Worm (Caenorhabditis elegans) whole organism, L1 larva: ENCODE measurements around the gene pkd-2.

Experiments
- C16A3.4 ChIP-seq: fragments of 150-350 bp; optimal IDR thresholded peaks from 2 replicates; lab custom pipeline; 2014; ENCODE audit warnings: missing biosample characterization, missing genetic modification characterization
- F16B12.6 ChIP-seq: fragments of 150-350 bp; optimal IDR thresholded peaks from 2 replicates; lab custom pipeline; 2014; ENCODE audit warnings: missing biosample characterization, missing genetic modification characterization
- alr-1 ChIP-seq: fragments of 200-800 bp; sonication (Bioruptor generic); optimal IDR thresholded peaks from 2 replicates; lab custom pipeline; 2018; ENCODE audit warnings: borderline replicate concordance, mild to moderate bottlenecking, missing genetic modification characterization, missing compliant biosample characterization
- ceh-8 ChIP-seq: fragments of 200-800 bp; sonication (Bioruptor generic); optimal IDR thresholded peaks from 2 replicates; lab custom pipeline; 2018; ENCODE audit warnings: mild to moderate bottlenecking, missing genetic modification characterization, moderate library complexity, missing compliant biosample characterization
- ceh-90 ChIP-seq: sonication (generic microtip); optimal IDR thresholded peaks from 2 replicates; lab custom pipeline; 2016; ENCODE audit warnings: missing genetic modification characterization, missing compliant biosample characterization
- ces-1 ChIP-seq: fragments of 150-350 bp; optimal IDR thresholded peaks from 2 replicates; lab custom pipeline; 2014; ENCODE audit warnings: missing biosample characterization, missing genetic modification reagents, missing genetic modification characterization
- dsc-1 ChIP-seq: sonication (generic microtip); optimal IDR thresholded peaks from 2 replicates; lab custom pipeline; 2016; ENCODE audit warnings: mild to moderate bottlenecking, missing genetic modification characterization, missing compliant biosample characterization
- efl-1 ChIP-seq, 4 experiments: fragments of 150-350 bp; optimal IDR thresholded peaks in 3 of 4; peaks in 1 of 4; 1 replicate in 1 of 4; 2 replicates in 3 of 4; lab custom pipeline; 2014; ENCODE audit warnings: missing biosample characterization in 2 of 4, missing genetic modification characterization in 2 of 4, missing genetic modification reagents in 2 of 4
- egl-13 ChIP-seq: sonication (generic microtip); optimal IDR thresholded peaks from 2 replicates; lab custom pipeline; 2016; ENCODE audit warnings: missing genotype, missing genetic modification reagents, missing genetic modification characterization, missing compliant biosample characterization
- egl-27 ChIP-seq, 2 experiments: fragments of 150-350 bp in 1 of 2; sonication (generic microtip); optimal IDR thresholded peaks; 3 replicates each; lab custom pipeline; 2017 to 2018; ENCODE audit warnings: missing biosample characterization in 2 of 2, missing genetic modification characterization in 2 of 2, missing genetic modification reagents in 2 of 2
- elt-2 ChIP-seq: sonication (generic microtip); optimal IDR thresholded peaks from 2 replicates; lab custom pipeline; 2016; ENCODE audit warnings: missing genetic modification characterization, mild to moderate bottlenecking, inconsistent platforms, missing compliant biosample characterization, missing genetic modification reagents
- hlh-4 ChIP-seq: sonication (generic microtip); optimal IDR thresholded peaks from 2 replicates; lab custom pipeline; 2016; ENCODE audit warnings: mild to moderate bottlenecking, missing genetic modification characterization, missing compliant biosample characterization
- isw-1 ChIP-seq: fragments of 200-800 bp; sonication (Bioruptor generic); IDR thresholded peaks from 2 replicates; pipeline ENCODE4 v1.3.6; 2022; ENCODE audit warnings: missing genetic modification characterization, missing compliant biosample characterization
- lin-13 ChIP-seq: fragments of 150-350 bp; optimal IDR thresholded peaks from 2 replicates; lab custom pipeline; 2014; ENCODE audit warnings: missing biosample characterization, missing genetic modification reagents, missing genetic modification characterization
- lin-39 ChIP-seq: fragments of 150-350 bp; optimal IDR thresholded peaks from 2 replicates; lab custom pipeline; 2014; ENCODE audit warnings: missing biosample characterization, missing genetic modification reagents, missing genetic modification characterization
- lsy-2 ChIP-seq, 2 experiments: fragments of 150-350 bp; optimal IDR thresholded peaks; 2 replicates each; lab custom pipeline; 2014; ENCODE audit warnings: missing biosample characterization in 2 of 2, missing genetic modification characterization in 2 of 2
- mab-9 ChIP-seq: fragments of 200-800 bp; sonication (Bioruptor generic); IDR thresholded peaks from 2 replicates; pipeline ENCODE4 v1.3.6; 2022; ENCODE audit warnings: missing genetic modification reagents, missing genetic modification characterization, missing compliant biosample characterization
- nhr-20 ChIP-seq: sonication (generic microtip); optimal IDR thresholded peaks from 2 replicates; lab custom pipeline; 2016; ENCODE audit warnings: mild to moderate bottlenecking, missing genetic modification characterization, missing compliant biosample characterization
- nhr-237 ChIP-seq: fragments of 150-350 bp; optimal IDR thresholded peaks from 2 replicates; lab custom pipeline; 2014; ENCODE audit warnings: missing biosample characterization, missing genetic modification characterization
- nhr-71 ChIP-seq: sonication (generic microtip); optimal IDR thresholded peaks from 2 replicates; lab custom pipeline; 2016; ENCODE audit warnings: mild to moderate bottlenecking, missing genetic modification characterization, moderate library complexity, missing compliant biosample characterization
- nhr-76 ChIP-seq: sonication (generic microtip); optimal IDR thresholded peaks from 2 replicates; lab custom pipeline; 2017; ENCODE audit warnings: missing biosample characterization, missing genetic modification characterization
- nhr-85 ChIP-seq: sonication (generic microtip); peaks from one replicate; lab custom pipeline; 2016; ENCODE audit warnings: missing genetic modification characterization, inconsistent platforms, missing compliant biosample characterization
- nhr-90 ChIP-seq: sonication (generic microtip); optimal IDR thresholded peaks from 2 replicates; lab custom pipeline; 2016; ENCODE audit warnings: mild to moderate bottlenecking, missing genetic modification characterization, missing compliant biosample characterization; ENCODE audit not compliant: poor library complexity
- pag-3 ChIP-seq: sonication (generic microtip); optimal IDR thresholded peaks from 2 replicates; lab custom pipeline; 2017; ENCODE audit warnings: missing genetic modification characterization, mild to moderate bottlenecking, missing compliant biosample characterization, antibody characterized with exemption, borderline replicate concordance; ENCODE audit not compliant: insufficient read depth
- snpc-4 ChIP-seq: fragments of 150-350 bp; optimal IDR thresholded peaks from 2 replicates; lab custom pipeline; 2014; ENCODE audit warnings: missing biosample characterization, missing genetic modification characterization
- sup-37 ChIP-seq: fragments of 200-800 bp; sonication (Bioruptor generic); optimal IDR thresholded peaks from 2 replicates; lab custom pipeline; 2018; ENCODE audit warnings: mild to moderate bottlenecking, missing genetic modification characterization, missing compliant biosample characterization
- unc-30 ChIP-seq: sonication (generic microtip); optimal IDR thresholded peaks from 2 replicates; lab custom pipeline; 2017; ENCODE audit warnings: missing biosample characterization, missing genetic modification characterization
- unc-62 ChIP-seq: fragments of 150-350 bp; optimal IDR thresholded peaks from 2 replicates; lab custom pipeline; 2014; ENCODE audit warnings: missing biosample characterization, missing genetic modification reagents, missing genetic modification characterization
- unc-98 ChIP-seq: fragments of 200-800 bp; sonication (Bioruptor generic); IDR thresholded peaks from 2 replicates; pipeline ENCODE4 v1.3.6; 2022; ENCODE audit warnings: missing genetic modification characterization, missing compliant biosample characterization
- xbp-1 ChIP-seq: sonication (generic microtip); optimal IDR thresholded peaks from 2 replicates; lab custom pipeline; 2016; ENCODE audit warnings: missing genetic modification characterization, missing compliant biosample characterization
- ztf-4 ChIP-seq: fragments of 150-350 bp; optimal IDR thresholded peaks from 2 replicates; lab custom pipeline; 2014; ENCODE audit warnings: missing biosample characterization, missing genetic modification characterization

pkd-2 gene

ce11 chrIV:15214694-15215093 is 20.1 kb downstream of the pkd-2 start:
- TF ChIP-seq isw-1 (no peak), nhr-71 (tag; lab: Kevin White, UChicago) (no peak), lin-39 (tag; lab: Kevin White, UChicago) (no peak), sup-37 (no peak), nhr-76 (no peak), elt-2 (no peak), dsc-1 (tag; lab: Kevin White, UChicago) (no peak)

- no peak for TF ChIP-seq efl-1 (optimal IDR thresholded peaks at IDR 0.05; lab: Kevin White, UChicago)
- TF ChIP-seq efl-1 (GFP tag; optimal IDR thresholded peaks at IDR 0.05 in 1 of 2; lab: Kevin White, UChicago), result peak in 1 of 2 experiments; percentile 59
- TF ChIP-seq nhr-237 (tag; lab: Kevin White, UChicago), result no peak
Measured at ce11 chrIV:15210482-15210881, 24.3 kb downstream of the pkd-2 start.

ce11 chrIV:15206649-15207048 is 28.1 kb downstream of the pkd-2 start:
- no peak for TF ChIP-seq unc-62 (GFP tag; lab: Kevin White, UChicago)
- no peak for TF ChIP-seq ces-1 (GFP tag; lab: Kevin White, UChicago)
- TF ChIP-seq ztf-4 (tag; lab: Kevin White, UChicago), result no peak
- no peak for TF ChIP-seq unc-30 (tag; lab: Kevin White, UChicago)

- TF ChIP-seq mab-9 (GFP tag; lab: Robert Waterston, UW) (no peak), alr-1 (tag; lab: Kevin White, UChicago) (no peak), xbp-1 (tag; lab: Kevin White, UChicago) (no peak), ceh-8 (no peak), nhr-85 (tag; lab: Kevin White, UChicago) (no peak), lsy-2 (tag; optimal IDR thresholded peaks at IDR 0.05; lab: Kevin White, UChicago) (no peak), isw-1 (no peak), ztf-4 (tag; lab: Kevin White, UChicago) (no peak), egl-13 (tag; lab: Kevin White, UChicago) (no peak), F16B12.6 (tag; lab: Kevin White, UChicago) (no peak), nhr-90 (tag; lab: Kevin White, UChicago) (no peak), egl-27 (tag; optimal IDR thresholded peaks at IDR 0.05; lab: Kevin White, UChicago) (no peak), pag-3 (no peak), hlh-4 (tag; lab: Kevin White, UChicago) (no peak), lin-13 (GFP tag; lab: Kevin White, UChicago) (no peak), efl-1 (optimal IDR thresholded peaks at IDR 0.05; lab: Kevin White, UChicago) (no peak), efl-1 (GFP tag; optimal IDR thresholded peaks at IDR 0.05 in 1 of 2; lab: Kevin White, UChicago) (no peak), snpc-4 (tag; lab: Kevin White, UChicago) (no peak), nhr-20 (tag; lab: Kevin White, UChicago) (no peak), C16A3.4 (tag; lab: Kevin White, UChicago) (no peak), ceh-90 (tag; lab: Kevin White, UChicago) (no peak)
Measured at ce11 chrIV:15202923-15203322, 31.9 kb downstream of the pkd-2 start, which contains the start of gene sra-30. Gene sra-30 (minus strand): TSS chrIV:15203023.

ce11 chrIV:15189450-15189849 is 45.3 kb downstream of the pkd-2 start:
- TF ChIP-seq unc-98, result peak; percentile 72

ce11 chrIV:15188298-15188883 is 46.4 kb downstream of the pkd-2 start:
- peak; percentile 55 for TF ChIP-seq unc-98
